Fruit fly (Drosophila melanogaster) Kc167 (cell line): Measurements from ENCODE around the gene CG10184.

Source experiments
- Myc ChIP-seq: fragments of >200 bp; optimal IDR thresholded peaks from 2 replicates; lab custom pipeline; 2017; ENCODE audit warnings: missing external identifiers
- Sin3A ChIP-seq: fragments of >200 bp; optimal IDR thresholded peaks from 2 replicates; lab custom pipeline; 2018; ENCODE audit warnings: missing external identifiers
- h ChIP-seq: fragments of >200 bp; optimal IDR thresholded peaks from 3 replicates; lab custom pipeline; 2018; ENCODE audit warnings: missing external identifiers
- insv ChIP-seq: fragments of >200 bp; optimal IDR thresholded peaks from 3 replicates; lab custom pipeline; 2018; ENCODE audit warnings: missing external identifiers
- psq ChIP-seq: fragments of >200 bp; optimal IDR thresholded peaks from 2 replicates; lab custom pipeline; 2017; ENCODE audit warnings: missing external identifiers
- ttk ChIP-seq: sonication (Bioruptor generic); optimal IDR thresholded peaks from 2 replicates; lab custom pipeline; 2017; ENCODE audit warnings: missing external identifiers

CG10184 gene

DNA sequence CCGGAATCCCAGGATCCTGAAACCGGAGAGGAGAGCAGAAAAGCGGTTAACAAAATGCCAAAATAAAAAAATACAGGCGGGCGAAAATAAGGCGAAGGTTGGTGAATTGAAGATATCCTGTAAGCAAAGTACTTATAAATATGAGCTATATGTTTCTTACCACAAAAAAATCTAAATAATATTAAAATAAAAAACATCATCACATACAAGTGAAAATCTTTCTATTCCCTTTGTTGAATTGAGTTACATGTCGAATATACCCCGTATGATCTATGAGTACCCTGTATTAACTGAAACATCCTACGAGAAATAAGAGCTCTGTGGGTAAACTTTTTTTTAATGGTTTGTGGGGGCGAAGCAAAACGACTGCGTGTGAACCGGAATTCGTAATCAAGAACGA, 6.8 kb upstream of the CG10184 start:
- TF ChIP-seq ttk (lab: Kevin White, UChicago) (no peak), insv (lab: Kevin White, UChicago) (no peak), Sin3A (lab: Kevin White, UChicago) (no peak), Myc (lab: Kevin White, UChicago) (no peak), psq (no peak), h (lab: Kevin White, UChicago) (no peak)

DNA sequence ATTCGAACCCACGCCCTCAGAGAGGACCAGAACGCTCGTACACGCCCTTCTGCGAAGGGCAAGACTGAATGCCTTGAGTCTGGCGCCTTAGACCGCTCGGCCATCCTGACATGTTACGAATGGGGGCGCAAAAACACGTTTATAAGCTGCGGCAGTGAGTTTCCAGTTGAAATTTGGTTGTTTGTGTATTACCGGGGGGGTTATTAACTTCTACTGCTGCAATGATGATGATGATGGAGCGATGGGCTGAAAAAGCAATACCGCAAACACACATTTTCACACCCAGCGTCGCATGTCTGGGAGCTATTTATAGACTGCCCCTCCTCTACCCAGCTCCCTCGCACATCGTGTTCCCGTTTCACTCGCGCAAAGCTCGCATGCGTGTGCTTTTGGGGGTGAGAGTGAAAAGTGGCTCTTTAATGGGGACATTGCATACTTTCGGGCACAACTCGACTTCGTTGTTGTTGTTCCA, 3.9 kb downstream of the CG10184 start:
- TF ChIP-seq ttk (lab: Kevin White, UChicago) (no peak), psq (no peak), insv (lab: Kevin White, UChicago) (no peak), Sin3A (lab: Kevin White, UChicago) (no peak), Myc (lab: Kevin White, UChicago) (no peak), h (lab: Kevin White, UChicago) (no peak)

DNA sequence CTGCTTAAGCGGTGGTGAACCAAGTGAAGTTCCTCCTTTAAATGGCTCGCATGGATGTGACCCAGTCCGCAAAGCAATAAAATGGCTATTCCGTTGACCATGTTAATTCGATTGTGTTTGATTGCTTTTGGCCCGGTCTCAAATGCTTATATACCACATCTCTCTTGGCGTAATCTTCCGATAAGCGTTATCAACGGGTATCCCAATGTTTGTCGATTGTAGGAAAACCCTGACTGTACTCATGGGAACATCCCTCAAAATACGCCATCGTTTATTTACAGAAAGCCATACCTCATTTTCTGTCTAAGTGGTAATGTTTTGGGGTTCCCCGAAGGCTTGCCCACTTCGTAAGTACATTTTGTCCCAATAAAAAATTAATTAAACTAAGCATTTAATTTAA, 6.4 kb downstream of the CG10184 start, which contains the start of gene CG10183:
Gene CG10183, minus strand, starts transcription at position 101 of the 400 bp plus-strand sequence.
- no peak for TF ChIP-seq h (lab: Kevin White, UChicago)
- no peak for TF ChIP-seq ttk (lab: Kevin White, UChicago)
- no peak for TF ChIP-seq Myc (lab: Kevin White, UChicago)
- no peak for TF ChIP-seq Sin3A (lab: Kevin White, UChicago)
- TF ChIP-seq psq: no peak
- TF ChIP-seq insv (lab: Kevin White, UChicago): no peak

DNA sequence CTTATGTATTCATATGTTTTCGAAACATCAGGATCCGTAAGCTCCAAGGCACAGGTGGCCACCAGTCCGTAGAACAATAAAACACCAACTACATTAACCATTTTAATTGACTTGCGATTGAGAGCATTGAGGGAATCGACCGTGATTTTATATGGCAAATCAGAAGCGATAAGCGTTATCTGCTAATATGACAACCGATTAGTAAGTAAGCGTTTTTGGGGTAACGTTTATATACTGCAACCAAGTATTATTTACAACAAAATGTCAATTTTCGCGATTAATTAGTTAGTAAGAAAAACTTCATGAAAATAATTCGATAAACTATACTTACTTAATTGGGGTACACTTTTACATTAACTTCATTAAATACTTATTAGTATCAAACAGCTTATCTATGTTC, 9.1 kb downstream of the CG10184 start, which contains the start of gene CG16723:
Gene CG16723, minus strand, starts transcription at position 101 of the 400 bp plus-strand sequence.
- TF ChIP-seq ttk (lab: Kevin White, UChicago): no peak
- no peak for TF ChIP-seq h (lab: Kevin White, UChicago)
- no peak for TF ChIP-seq insv (lab: Kevin White, UChicago)
- TF ChIP-seq psq: no peak
- no peak for TF ChIP-seq Myc (lab: Kevin White, UChicago)
- TF ChIP-seq Sin3A (lab: Kevin White, UChicago): no peak

DNA sequence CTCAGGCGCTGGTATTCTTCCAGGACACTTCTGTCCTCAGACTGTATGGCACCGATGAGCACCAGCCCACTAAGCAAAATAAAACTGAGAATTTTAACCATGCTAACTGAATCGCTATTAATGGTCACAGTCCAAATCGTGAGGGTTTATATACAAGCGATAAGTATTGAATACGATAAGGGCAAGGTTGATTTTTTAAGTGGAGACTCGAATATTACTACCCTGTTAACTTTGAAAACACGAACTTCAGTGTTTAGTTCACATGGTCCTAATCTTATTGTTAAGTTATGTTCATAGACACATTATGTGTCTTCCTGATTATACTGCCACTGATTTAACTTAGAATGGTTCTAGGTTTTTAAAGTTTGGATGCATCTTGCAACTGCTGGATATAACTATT, 12.6 kb downstream of the CG10184 start, which contains the start of gene CG33337:
Gene CG33337, minus strand, starts transcription at position 101 of the 400 bp plus-strand sequence.
- TF ChIP-seq psq: no peak
- TF ChIP-seq insv (lab: Kevin White, UChicago): no peak
- no peak for TF ChIP-seq ttk (lab: Kevin White, UChicago)
- TF ChIP-seq Sin3A (lab: Kevin White, UChicago): no peak
- no peak for TF ChIP-seq Myc (lab: Kevin White, UChicago)
- no peak for TF ChIP-seq h (lab: Kevin White, UChicago)

DNA sequence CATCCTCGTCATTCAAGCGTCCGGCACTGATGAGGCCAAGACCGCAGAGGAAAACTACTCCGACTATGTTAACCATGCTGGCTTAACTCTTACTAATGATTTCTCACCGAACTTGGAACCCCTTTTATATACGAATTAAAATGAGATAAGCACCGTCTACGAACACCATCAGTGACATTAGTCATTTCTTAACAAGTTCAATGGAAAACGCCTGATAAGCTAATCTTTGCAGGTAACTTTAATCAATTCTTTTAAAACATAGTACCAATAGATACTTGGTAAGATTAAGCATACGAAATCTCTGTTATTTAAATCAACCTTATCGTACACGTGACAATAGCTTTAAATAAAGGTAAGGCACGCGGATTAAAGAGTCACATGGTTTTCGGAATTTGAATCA, 15.6 kb downstream of the CG10184 start, which contains the start of gene CG10182:
Gene CG10182, minus strand, starts transcription at position 101 of the 400 bp plus-strand sequence.
- TF ChIP-seq ttk (lab: Kevin White, UChicago): no peak
- TF ChIP-seq Myc (lab: Kevin White, UChicago): no peak
- no peak for TF ChIP-seq insv (lab: Kevin White, UChicago)
- no peak for TF ChIP-seq Sin3A (lab: Kevin White, UChicago)
- no peak for TF ChIP-seq h (lab: Kevin White, UChicago)
- no peak for TF ChIP-seq psq

DNA sequence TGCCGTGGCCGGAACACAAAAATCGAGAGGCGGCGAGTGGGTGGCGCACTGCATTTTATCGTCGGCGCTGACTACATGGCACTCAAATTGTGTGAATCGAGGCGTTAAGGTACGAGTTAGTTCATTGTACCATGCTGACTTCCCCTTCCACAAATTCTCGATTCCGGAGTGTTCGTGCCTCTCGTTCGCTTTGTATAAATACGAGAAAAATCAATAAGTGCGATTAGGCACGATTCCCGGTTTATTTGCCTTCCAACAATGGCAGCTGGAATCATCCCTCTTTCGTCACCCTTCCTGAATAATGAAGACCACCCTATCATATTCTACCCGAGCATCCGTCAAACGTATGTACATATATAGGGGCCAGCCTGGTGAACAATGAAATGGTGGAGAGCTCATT, 28.7 kb downstream of the CG10184 start:
- TF ChIP-seq Sin3A (lab: Kevin White, UChicago): no peak
- TF ChIP-seq ttk (lab: Kevin White, UChicago): no peak
- TF ChIP-seq Myc (lab: Kevin White, UChicago): no peak
- TF ChIP-seq psq: no peak
- TF ChIP-seq h (lab: Kevin White, UChicago): no peak
- TF ChIP-seq insv (lab: Kevin White, UChicago): no peak

DNA sequence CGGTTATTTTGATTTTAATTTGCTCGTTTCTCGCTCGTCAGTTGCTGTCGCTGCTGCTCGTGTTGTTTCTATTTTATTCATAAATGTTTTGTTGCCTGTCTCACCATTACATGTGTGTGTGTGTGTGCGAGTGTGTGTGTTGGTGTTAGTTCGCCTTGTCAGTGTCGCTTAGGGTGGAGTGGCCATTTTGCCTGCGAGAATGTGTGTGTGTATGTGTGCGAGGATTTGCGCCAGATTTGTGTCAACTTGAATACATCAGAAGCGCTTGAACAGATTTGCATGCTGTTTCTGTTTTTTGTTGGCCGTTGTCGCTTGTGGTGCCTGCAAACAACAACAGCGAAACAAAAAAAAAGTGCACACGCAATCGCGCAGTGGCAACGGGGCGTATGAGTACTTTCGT, 36.1 kb downstream of the CG10184 start:
- no peak for TF ChIP-seq ttk (lab: Kevin White, UChicago)
- TF ChIP-seq Myc (lab: Kevin White, UChicago): no peak
- TF ChIP-seq h (lab: Kevin White, UChicago): no peak
- no peak for TF ChIP-seq psq
- no peak for TF ChIP-seq insv (lab: Kevin White, UChicago)
- no peak for TF ChIP-seq Sin3A (lab: Kevin White, UChicago)

DNA sequence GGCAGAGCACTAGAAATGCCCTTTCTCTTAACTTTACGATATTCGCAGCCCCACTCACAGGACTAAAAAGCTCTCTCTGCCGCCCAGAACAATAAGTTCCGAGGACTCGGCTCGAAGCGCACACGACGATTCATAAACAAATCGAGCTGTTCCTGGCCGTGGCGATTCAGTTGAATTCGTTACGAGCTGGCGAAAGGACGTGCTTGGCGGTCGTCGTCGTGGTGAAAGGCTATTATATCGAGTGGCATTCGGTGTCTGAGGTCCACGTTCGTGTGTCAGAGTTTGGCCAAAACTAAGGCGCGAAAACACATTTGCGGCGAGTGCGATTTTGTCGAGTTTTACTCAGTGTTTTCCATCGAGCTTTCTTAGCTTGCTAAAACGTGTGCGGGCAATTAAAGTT, 48.1 kb downstream of the CG10184 start, which contains the start of gene beat-IV:
Gene beat-IV, plus strand, starts transcription at position 169 of the 400 bp plus-strand sequence.
- TF ChIP-seq Sin3A (lab: Kevin White, UChicago) (no peak), h (lab: Kevin White, UChicago) (no peak), Myc (lab: Kevin White, UChicago) (no peak), psq (no peak), ttk (lab: Kevin White, UChicago) (no peak), insv (lab: Kevin White, UChicago) (no peak)

DNA sequence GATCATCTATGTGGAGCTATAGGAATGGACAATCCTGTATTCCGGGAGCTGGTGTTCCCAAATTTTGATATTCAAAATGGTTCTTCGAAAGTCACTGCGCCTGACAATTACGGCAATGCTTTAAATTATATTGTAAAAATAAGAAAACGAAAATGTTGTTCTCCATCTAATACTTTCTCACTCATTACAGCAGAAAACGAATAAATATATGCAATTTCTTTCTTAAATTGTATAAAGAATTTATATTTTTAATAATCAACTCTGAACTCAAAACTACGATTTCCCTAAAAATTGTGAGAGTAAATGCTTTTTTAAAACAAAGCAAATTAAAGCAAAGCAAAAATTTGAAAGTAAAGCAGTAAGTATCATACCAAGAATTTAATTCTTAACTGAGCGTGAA, 48.5 kb downstream of the CG10184 start, which contains the start of gene CG10164:
Gene CG10164, minus strand, starts transcription at position 101 of the 400 bp plus-strand sequence.
- TF ChIP-seq insv (lab: Kevin White, UChicago) (no peak), Sin3A (lab: Kevin White, UChicago) (no peak), psq (no peak), ttk (lab: Kevin White, UChicago) (no peak), h (lab: Kevin White, UChicago) (no peak), Myc (lab: Kevin White, UChicago) (no peak)
